Fruit fly (Drosophila melanogaster): ENCODE data around the gene CG8010.

CG8010 gene

DNA sequence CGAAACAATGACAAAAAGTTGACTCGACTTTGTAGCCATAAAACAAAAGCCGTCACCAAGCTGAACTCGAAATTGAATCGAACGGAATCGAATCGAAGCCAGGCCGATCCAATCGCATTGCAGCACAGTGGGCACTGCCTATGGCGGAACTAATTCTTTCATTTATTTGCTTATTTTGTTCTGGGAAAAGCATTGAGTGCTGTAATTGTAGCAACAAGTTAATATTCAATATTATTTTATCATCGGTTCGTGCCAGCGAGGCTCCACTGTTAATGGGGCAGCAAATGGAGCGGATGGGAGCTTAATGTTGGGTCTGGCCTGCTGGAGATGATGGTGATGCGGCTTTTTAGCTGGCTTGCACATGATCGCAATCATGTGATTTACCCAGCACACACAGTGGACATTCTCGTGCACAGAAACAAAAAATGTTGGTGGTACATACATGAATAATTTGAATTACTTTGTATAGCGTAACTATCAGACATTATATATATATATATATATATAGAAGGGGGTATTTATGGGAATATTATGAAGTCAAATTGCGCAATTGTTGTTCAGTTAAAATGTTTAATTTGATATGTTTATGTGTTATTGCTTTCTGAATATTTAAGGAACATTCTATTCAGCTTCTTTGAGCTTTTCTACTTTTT, 20.7 kb upstream of the CG8010 start (continued):
- peak; percentile 98 for TF ChIP-seq lz (GFP tag; optimal IDR thresholded peaks at IDR 0.05)
- TF ChIP-seq Hr38 (GFP tag; optimal IDR thresholded peaks at IDR 0.05): peak; percentile 81
- TF ChIP-seq Sox14 (GFP tag; optimal IDR thresholded peaks at IDR 0.05): peak; percentile 96
- peak; percentile 98 for TF ChIP-seq pdm3 (GFP tag; optimal IDR thresholded peaks at IDR 0.05)
- peak; percentile 90 for TF ChIP-seq fd85E (GFP tag; optimal IDR thresholded peaks at IDR 0.05)
- peak; percentile 87 for TF ChIP-seq CG4318 (GFP tag; optimal IDR thresholded peaks at IDR 0.05)
- peak; percentile 94 for TF ChIP-seq achi (GFP tag; optimal IDR thresholded peaks at IDR 0.05)
- peak; percentile 95 for TF ChIP-seq CG34406 (GFP tag; optimal IDR thresholded peaks at IDR 0.05)
- TF ChIP-seq CG11294 (GFP tag; IDR thresholded peaks at IDR 0.05): peak; percentile 90
- TF ChIP-seq Hr4 (GFP tag; optimal IDR thresholded peaks at IDR 0.05): peak; percentile 95
- peak; percentile 89 for TF ChIP-seq Blimp-1 (GFP tag; optimal IDR thresholded peaks at IDR 0.05)
- peak; percentile 95 for TF ChIP-seq CG8632 (GFP tag; optimal IDR thresholded peaks at IDR 0.05)
- peak; percentile 99 for TF ChIP-seq Eip78C (GFP tag)
- peak; percentile 98 for TF ChIP-seq esn (GFP tag; optimal IDR thresholded peaks at IDR 0.05)
- TF ChIP-seq CG9139 (GFP tag; optimal IDR thresholded peaks at IDR 0.05): peak; percentile 94
- peak; percentile 97 for TF ChIP-seq CG7368 (GFP tag; optimal IDR thresholded peaks at IDR 0.05)
- TF ChIP-seq CG15336 (GFP tag; IDR thresholded peaks at IDR 0.05): peak; percentile 95
- TF ChIP-seq salr (GFP tag; optimal IDR thresholded peaks at IDR 0.05): peak; percentile 61 to 94
- TF ChIP-seq CG6163 (GFP tag; IDR thresholded peaks at IDR 0.05): peak; percentile 98
- peak; percentile 90 for TF ChIP-seq Lpt (GFP tag; optimal IDR thresholded peaks at IDR 0.05)
- peak; percentile 98 for TF ChIP-seq CG11902 (GFP tag; optimal IDR thresholded peaks at IDR 0.05)
- peak; percentile 96 for TF ChIP-seq acj6 (GFP tag; optimal IDR thresholded peaks at IDR 0.05)
- TF ChIP-seq fkh (GFP tag; optimal IDR thresholded peaks at IDR 0.05): no peak
- TF ChIP-seq dsx (GFP tag; optimal IDR thresholded peaks at IDR 0.05; ENCODE audit: poor library complexity, severe bottlenecking): peak; percentile 96

DNA sequence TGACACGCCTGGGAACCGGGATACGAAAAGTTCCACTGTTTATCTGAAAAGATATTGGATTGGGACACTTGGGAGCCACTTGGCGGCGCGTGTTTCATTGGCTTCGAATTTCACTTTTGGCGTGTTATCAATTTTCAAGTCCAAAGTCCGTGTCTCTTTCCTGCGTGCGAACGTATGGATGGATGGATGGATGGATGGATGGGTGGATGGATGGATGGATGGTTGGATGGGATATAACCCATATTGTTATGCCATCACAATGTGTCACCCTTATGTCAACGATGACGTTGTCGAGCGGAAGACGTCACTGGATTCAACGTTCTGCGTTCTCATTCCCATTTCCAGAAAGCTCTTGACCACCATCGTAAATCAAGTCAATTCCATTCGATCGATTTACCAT, 19.1 kb upstream of the CG8010 start:
- TF ChIP-seq Eip93F (GFP tag; optimal IDR thresholded peaks at IDR 0.05): no peak
- TF ChIP-seq eg (GFP tag; IDR thresholded peaks at IDR 0.05): no peak
- no peak for TF ChIP-seq Lpt (GFP tag; optimal IDR thresholded peaks at IDR 0.05)
- peak; percentile 12 to 15 for TF ChIP-seq ss (GFP tag; optimal IDR thresholded peaks at IDR 0.05)
- TF ChIP-seq dac (GFP tag; optimal IDR thresholded peaks at IDR 0.05): no peak
- TF ChIP-seq CG32006 (GFP tag; optimal IDR thresholded peaks at IDR 0.05): no peak
- no peak for TF ChIP-seq acj6 (GFP tag; optimal IDR thresholded peaks at IDR 0.05)
- peak; percentile 23 for TF ChIP-seq Eip78C (GFP tag)
- TF ChIP-seq Sox15 (GFP tag; optimal IDR thresholded peaks at IDR 0.05): no peak
- TF ChIP-seq vri (GFP tag; optimal IDR thresholded peaks at IDR 0.05): peak; percentile 18
- peak; percentile 30 for TF ChIP-seq CG6854 (GFP tag; optimal IDR thresholded peaks at IDR 0.05)
- TF ChIP-seq Ets21C (GFP tag; optimal IDR thresholded peaks at IDR 0.05): no peak

DNA sequence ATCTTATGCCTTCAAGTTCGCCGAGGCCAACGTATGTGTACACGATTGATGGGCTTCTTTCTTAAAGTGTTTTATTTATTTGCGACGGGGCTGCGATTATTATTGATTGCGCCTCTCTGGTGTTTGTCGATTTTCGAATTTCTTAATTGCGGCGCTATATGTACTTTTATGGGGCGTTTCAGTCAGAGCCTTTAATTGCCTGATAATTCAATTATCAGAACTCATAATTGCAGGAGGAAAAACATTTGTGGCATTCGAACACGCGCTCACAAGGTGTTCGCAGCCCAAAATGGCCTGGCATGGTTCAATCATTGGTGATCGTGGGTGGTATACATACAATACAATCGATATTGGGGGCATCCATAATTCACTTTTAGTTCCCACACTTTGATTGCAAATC, 17.5 kb upstream of the CG8010 start:
- TF ChIP-seq Ets21C (GFP tag; optimal IDR thresholded peaks at IDR 0.05) (no peak), Eip93F (GFP tag; optimal IDR thresholded peaks at IDR 0.05) (peak; percentile 52), cyc (GFP tag; optimal IDR thresholded peaks at IDR 0.05) (no peak), lz (GFP tag; optimal IDR thresholded peaks at IDR 0.05) (no peak), CG34406 (GFP tag; optimal IDR thresholded peaks at IDR 0.05) (no peak), Sox102F (GFP tag; optimal IDR thresholded peaks at IDR 0.05) (no peak), CG31627 (GFP tag; optimal IDR thresholded peaks at IDR 0.05) (no peak), CG8119 (GFP tag; IDR thresholded peaks at IDR 0.05) (no peak)

Measured in whole organism, prepupa.